Worm (Caenorhabditis elegans) whole organism, L1 larva: Measurements from ENCODE around the gene pbs-3.
A peak's percentile ranks its signal among the peaks of the same experiment; 100 is the strongest.

Source experiments
- C16A3.4 ChIP-seq: fragments of 150-350 bp; optimal IDR thresholded peaks from 2 replicates; lab custom pipeline; 2014; ENCODE audit warnings: missing biosample characterization, missing genetic modification characterization
- F16B12.6 ChIP-seq: fragments of 150-350 bp; optimal IDR thresholded peaks from 2 replicates; lab custom pipeline; 2014; ENCODE audit warnings: missing biosample characterization, missing genetic modification characterization
- aha-1 ChIP-seq: fragments of 150-350 bp; optimal IDR thresholded peaks from 2 replicates; lab custom pipeline; 2014; ENCODE audit warnings: missing biosample characterization, missing genetic modification characterization
- aly-2 ChIP-seq: fragments of 150-350 bp; optimal IDR thresholded peaks from 2 replicates; lab custom pipeline; 2014; ENCODE audit warnings: missing biosample characterization, missing genetic modification characterization
- ama-1 ChIP-seq: fragments of 150-350 bp; optimal IDR thresholded peaks from 2 replicates; lab custom pipeline; 2014
- blmp-1 ChIP-seq: fragments of 150-350 bp; optimal IDR thresholded peaks from 2 replicates; lab custom pipeline; 2014; ENCODE audit warnings: missing biosample characterization, missing genetic modification characterization
- ceh-82 ChIP-seq, 3 experiments: fragments of 150-350 bp in 1 of 3; sonication (generic microtip) in 2 of 3; optimal IDR thresholded peaks; 2 replicates each; lab custom pipeline; 2014 to 2017; ENCODE audit warnings: missing biosample characterization in 3 of 3, missing genetic modification characterization in 3 of 3
- ceh-90 ChIP-seq: sonication (generic microtip); optimal IDR thresholded peaks from 2 replicates; lab custom pipeline; 2016; ENCODE audit warnings: missing genetic modification characterization, missing compliant biosample characterization
- ces-1 ChIP-seq: fragments of 150-350 bp; optimal IDR thresholded peaks from 2 replicates; lab custom pipeline; 2014; ENCODE audit warnings: missing biosample characterization, missing genetic modification reagents, missing genetic modification characterization
- elt-2 ChIP-seq: sonication (generic microtip); optimal IDR thresholded peaks from 2 replicates; lab custom pipeline; 2016; ENCODE audit warnings: missing genetic modification characterization, mild to moderate bottlenecking, inconsistent platforms, missing compliant biosample characterization, missing genetic modification reagents
- elt-3 ChIP-seq, 6 experiments: fragments of 150-350 bp in 1 of 6; sonication (generic microtip); optimal IDR thresholded peaks; 2 replicates each; lab custom pipeline; 2017 to 2018; ENCODE audit warnings: missing biosample characterization in 6 of 6, missing genetic modification characterization in 6 of 6, inconsistent platforms in 1 of 6
- ets-5 ChIP-seq: fragments of 200-800 bp; sonication (Bioruptor generic); IDR thresholded peaks from 2 replicates; pipeline ENCODE4 v1.3.6; 2022; ENCODE audit warnings: missing genetic modification characterization, missing compliant biosample characterization
- fkh-4 ChIP-seq: sonication (generic microtip); optimal IDR thresholded peaks from 2 replicates; lab custom pipeline; 2016; ENCODE audit warnings: missing compliant biosample characterization, missing genetic modification characterization, borderline replicate concordance
- fkh-8 ChIP-seq: sonication (generic microtip); optimal IDR thresholded peaks from 2 replicates; lab custom pipeline; 2016; ENCODE audit warnings: mild to moderate bottlenecking, missing genetic modification characterization, missing compliant biosample characterization
- grh-1 ChIP-seq: fragments of 200-800 bp; sonication (Bioruptor generic); IDR thresholded peaks from 2 replicates; pipeline ENCODE4 v1.3.6; 2022; ENCODE audit warnings: missing genetic modification reagents, missing genetic modification characterization, missing compliant biosample characterization
- hpl-2 ChIP-seq: fragments of 150-350 bp; optimal IDR thresholded peaks from 2 replicates; lab custom pipeline; 2014; ENCODE audit warnings: missing biosample characterization, missing genetic modification reagents, missing genetic modification characterization
- irx-1 ChIP-seq: sonication (generic microtip); optimal IDR thresholded peaks from 2 replicates; lab custom pipeline; 2016; ENCODE audit warnings: missing genetic modification characterization, missing compliant biosample characterization
- isw-1 ChIP-seq: fragments of 200-800 bp; sonication (Bioruptor generic); IDR thresholded peaks from 2 replicates; pipeline ENCODE4 v1.3.6; 2022; ENCODE audit warnings: missing genetic modification characterization, missing compliant biosample characterization
- jun-1 ChIP-seq: fragments of 150-350 bp; optimal IDR thresholded peaks from 2 replicates; lab custom pipeline; 2014; ENCODE audit warnings: missing biosample characterization, missing genetic modification reagents, missing genetic modification characterization
- lin-14 ChIP-seq: fragments of 200-800 bp; sonication (Bioruptor generic); optimal IDR thresholded peaks from 2 replicates; lab custom pipeline; 2018; ENCODE audit warnings: mild to moderate bottlenecking, missing genetic modification characterization, moderate library complexity, missing compliant biosample characterization
- lin-15B ChIP-seq: fragments of 150-350 bp; sonication (generic microtip); optimal IDR thresholded peaks from 3 replicates; lab custom pipeline; 2014; ENCODE audit warnings: missing biosample characterization, missing genetic modification characterization
- lin-35 ChIP-seq, 2 experiments: fragments of 150-350 bp; optimal IDR thresholded peaks; 2 replicates each; lab custom pipeline; 2014; ENCODE audit warnings: missing biosample characterization in 2 of 2, missing genetic modification characterization in 2 of 2, missing genetic modification reagents in 2 of 2
- lin-39 ChIP-seq: fragments of 150-350 bp; optimal IDR thresholded peaks from 2 replicates; lab custom pipeline; 2014; ENCODE audit warnings: missing biosample characterization, missing genetic modification reagents, missing genetic modification characterization
- lir-3 ChIP-seq: sonication (generic microtip); optimal IDR thresholded peaks from 2 replicates; lab custom pipeline; 2016; ENCODE audit warnings: mild to moderate bottlenecking, missing genetic modification characterization, moderate library complexity, missing compliant biosample characterization; ENCODE audit not compliant: poor library complexity
- lsy-2 ChIP-seq, 2 experiments: fragments of 150-350 bp; optimal IDR thresholded peaks; 2 replicates each; lab custom pipeline; 2014; ENCODE audit warnings: missing biosample characterization in 2 of 2, missing genetic modification characterization in 2 of 2
- mdl-1 ChIP-seq, 2 experiments: fragments of 150-350 bp; optimal IDR thresholded peaks; 2 replicates each; lab custom pipeline; 2014 to 2017; ENCODE audit warnings: missing biosample characterization in 2 of 2, missing genetic modification characterization in 2 of 2, inconsistent platforms in 1 of 2
- mef-2 ChIP-seq: fragments of 150-350 bp; optimal IDR thresholded peaks from 2 replicates; lab custom pipeline; 2014; ENCODE audit warnings: missing biosample characterization, missing genetic modification characterization
- mep-1 ChIP-seq: fragments of 150-350 bp; optimal IDR thresholded peaks from 2 replicates; lab custom pipeline; 2014; ENCODE audit warnings: missing biosample characterization, missing genetic modification characterization
- nhr-20 ChIP-seq: sonication (generic microtip); optimal IDR thresholded peaks from 2 replicates; lab custom pipeline; 2016; ENCODE audit warnings: mild to moderate bottlenecking, missing genetic modification characterization, missing compliant biosample characterization
- nhr-237 ChIP-seq: fragments of 150-350 bp; optimal IDR thresholded peaks from 2 replicates; lab custom pipeline; 2014; ENCODE audit warnings: missing biosample characterization, missing genetic modification characterization
- nhr-71 ChIP-seq: sonication (generic microtip); optimal IDR thresholded peaks from 2 replicates; lab custom pipeline; 2016; ENCODE audit warnings: mild to moderate bottlenecking, missing genetic modification characterization, moderate library complexity, missing compliant biosample characterization
- nhr-76 ChIP-seq: sonication (generic microtip); optimal IDR thresholded peaks from 2 replicates; lab custom pipeline; 2017; ENCODE audit warnings: missing biosample characterization, missing genetic modification characterization
- nhr-77 ChIP-seq: fragments of 150-350 bp; optimal IDR thresholded peaks from 2 replicates; lab custom pipeline; 2014; ENCODE audit warnings: missing biosample characterization, missing genetic modification characterization
- nhr-85 ChIP-seq: sonication (generic microtip); peaks from one replicate; lab custom pipeline; 2016; ENCODE audit warnings: missing genetic modification characterization, inconsistent platforms, missing compliant biosample characterization
- nhr-90 ChIP-seq: sonication (generic microtip); optimal IDR thresholded peaks from 2 replicates; lab custom pipeline; 2016; ENCODE audit warnings: mild to moderate bottlenecking, missing genetic modification characterization, missing compliant biosample characterization; ENCODE audit not compliant: poor library complexity
- pag-3 ChIP-seq: sonication (generic microtip); optimal IDR thresholded peaks from 2 replicates; lab custom pipeline; 2017; ENCODE audit warnings: missing genetic modification characterization, mild to moderate bottlenecking, missing compliant biosample characterization, antibody characterized with exemption, borderline replicate concordance; ENCODE audit not compliant: insufficient read depth
- pax-3 ChIP-seq: fragments of 200-800 bp; sonication (Bioruptor generic); optimal IDR thresholded peaks from 2 replicates; lab custom pipeline; 2018; ENCODE audit warnings: mild to moderate bottlenecking, missing genetic modification characterization, moderate library complexity, missing compliant biosample characterization
- pqm-1 ChIP-seq: sonication (generic microtip); optimal IDR thresholded peaks from 3 replicates; lab custom pipeline; 2017; ENCODE audit warnings: missing biosample characterization, missing genetic modification characterization
- skn-1 ChIP-seq: fragments of 150-350 bp; optimal IDR thresholded peaks from 2 replicates; lab custom pipeline; 2014; ENCODE audit warnings: missing biosample characterization, missing genetic modification characterization
- snpc-4 ChIP-seq: fragments of 150-350 bp; optimal IDR thresholded peaks from 2 replicates; lab custom pipeline; 2014; ENCODE audit warnings: missing biosample characterization, missing genetic modification characterization
- sox-4 ChIP-seq: sonication (generic microtip); optimal IDR thresholded peaks from 2 replicates; lab custom pipeline; 2016; ENCODE audit warnings: missing genetic modification characterization, missing compliant biosample characterization
- tbx-2 ChIP-seq: sonication (generic microtip); optimal IDR thresholded peaks from 2 replicates; lab custom pipeline; 2016; ENCODE audit warnings: missing genetic modification characterization, missing compliant biosample characterization
- tlp-1 ChIP-seq: fragments of 150-350 bp; optimal IDR thresholded peaks from 2 replicates; lab custom pipeline; 2014; ENCODE audit warnings: missing biosample characterization, missing genetic modification characterization
- unc-130 ChIP-seq: fragments of 150-350 bp; optimal IDR thresholded peaks from 2 replicates; lab custom pipeline; 2017; ENCODE audit warnings: missing biosample characterization, missing genetic modification characterization, inconsistent platforms
- unc-30 ChIP-seq: sonication (generic microtip); optimal IDR thresholded peaks from 2 replicates; lab custom pipeline; 2017; ENCODE audit warnings: missing biosample characterization, missing genetic modification characterization
- unc-86 ChIP-seq: sonication (generic microtip); optimal IDR thresholded peaks from 2 replicates; lab custom pipeline; 2016; ENCODE audit warnings: missing genetic modification characterization, missing compliant biosample characterization
- vab-15 ChIP-seq: sonication (generic microtip); optimal IDR thresholded peaks from 2 replicates; lab custom pipeline; 2017; ENCODE audit warnings: missing genotype, mild to moderate bottlenecking, missing genetic modification characterization, missing compliant biosample characterization
- zag-1 ChIP-seq: fragments of 150-350 bp; optimal IDR thresholded peaks from 2 replicates; lab custom pipeline; 2014; ENCODE audit warnings: missing biosample characterization, missing genetic modification characterization
- ztf-11 ChIP-seq, 2 experiments: sonication (generic microtip); optimal IDR thresholded peaks; 2 replicates each; lab custom pipeline; 2016 to 2017; ENCODE audit warnings: missing genetic modification characterization in 2 of 2, missing biosample characterization in 1 of 2, missing compliant biosample characterization in 1 of 2
- ztf-4 ChIP-seq: fragments of 150-350 bp; optimal IDR thresholded peaks from 2 replicates; lab custom pipeline; 2014; ENCODE audit warnings: missing biosample characterization, missing genetic modification characterization

The pbs-3 gene

ce11 chrII:4967636-4968035, 12.4 kb upstream of the pbs-3 start:
- no peak for TF ChIP-seq nhr-71 (tag; lab: Kevin White, UChicago)
- TF ChIP-seq elt-2 (tag; lab: Kevin White, UChicago), result peak; percentile 84
- TF ChIP-seq ceh-90 (tag; lab: Kevin White, UChicago), result no peak

ce11 chrII:4966576-4966975, 11.3 kb upstream of the pbs-3 start:
- TF ChIP-seq nhr-90 (tag; lab: Kevin White, UChicago) (no peak), pqm-1 (peak; percentile 0), lin-39 (tag; lab: Kevin White, UChicago) (no peak), elt-2 (tag; lab: Kevin White, UChicago) (peak; percentile 97), pax-3 (tag; lab: Kevin White, UChicago) (no peak), lin-14 (peak; percentile 30), lin-35 (GFP tag; optimal IDR thresholded peaks at IDR 0.05; lab: Kevin White, UChicago) (no peak), ama-1 (no peak), skn-1 (tag; lab: Kevin White, UChicago) (no peak)
- TF ChIP-seq, all 84 proteins: peak for 3

DNA sequence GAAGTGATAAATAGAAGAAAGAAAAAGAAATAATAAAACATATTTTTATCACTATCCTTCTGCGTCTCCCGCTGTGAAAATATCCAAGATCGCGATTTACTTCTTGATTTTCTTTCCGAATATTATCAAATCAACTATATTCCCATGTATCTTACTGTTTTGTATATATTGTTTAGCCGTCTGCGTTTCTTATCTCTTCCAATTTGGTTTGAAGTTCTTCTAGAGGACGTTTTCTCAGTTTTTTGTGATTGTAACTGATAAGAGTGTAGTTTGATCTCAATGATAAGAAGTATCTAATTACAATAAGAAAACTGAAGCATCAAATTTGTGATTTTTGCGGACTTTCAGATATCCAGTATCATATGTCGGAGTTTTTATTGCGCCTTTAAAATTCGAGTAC, 5.5 kb upstream of the pbs-3 start:
- no peak for TF ChIP-seq snpc-4 (tag; lab: Kevin White, UChicago)
- TF ChIP-seq irx-1, result no peak
- TF ChIP-seq fkh-8 (tag; lab: Kevin White, UChicago), result no peak
- TF ChIP-seq ztf-4 (tag; lab: Kevin White, UChicago), result no peak
- peak in 1 of 6 experiments; percentile 63 for TF ChIP-seq elt-3 (tag; optimal IDR thresholded peaks at IDR 0.05; lab: Kevin White, UChicago)
- no peak for TF ChIP-seq aha-1 (tag; lab: Kevin White, UChicago)
- no peak for TF ChIP-seq nhr-77 (tag; lab: Kevin White, UChicago)
- TF ChIP-seq aly-2 (tag; lab: Kevin White, UChicago), result no peak
- no peak for TF ChIP-seq mdl-1 (tag; optimal IDR thresholded peaks at IDR 0.05; lab: Kevin White, UChicago)
- no peak for TF ChIP-seq vab-15 (tag; lab: Kevin White, UChicago)
- TF ChIP-seq nhr-237 (tag; lab: Kevin White, UChicago), result no peak
- peak; percentile 44 for TF ChIP-seq nhr-20 (tag; lab: Kevin White, UChicago)
- no peak for TF ChIP-seq hpl-2 (GFP tag; lab: Kevin White, UChicago)
- no peak for TF ChIP-seq ztf-11 (tag; optimal IDR thresholded peaks at IDR 0.05; lab: Kevin White, UChicago)
- no peak for TF ChIP-seq jun-1
- TF ChIP-seq tlp-1, result no peak
- TF ChIP-seq unc-130 (tag; lab: Kevin White, UChicago), result no peak
- no peak for TF ChIP-seq fkh-4
- no peak for TF ChIP-seq grh-1 (GFP tag; lab: Robert Waterston, UW)
- TF ChIP-seq nhr-76 (tag; lab: Kevin White, UChicago), result no peak
- no peak for TF ChIP-seq mef-2 (tag; lab: Kevin White, UChicago)
- TF ChIP-seq ceh-82 (tag; optimal IDR thresholded peaks at IDR 0.05; lab: Kevin White, UChicago), result no peak
- TF ChIP-seq unc-86 (tag; lab: Kevin White, UChicago), result no peak
- peak; percentile 74 for TF ChIP-seq nhr-85 (tag; lab: Kevin White, UChicago)
- no peak for TF ChIP-seq nhr-90 (tag; lab: Kevin White, UChicago)
- no peak for TF ChIP-seq C16A3.4 (tag; lab: Kevin White, UChicago)
- peak; percentile 45 for TF ChIP-seq lin-14
- TF ChIP-seq ets-5 (GFP tag; lab: Robert Waterston, UW), result no peak
- TF ChIP-seq ces-1 (GFP tag; lab: Kevin White, UChicago), result no peak
- no peak for TF ChIP-seq mep-1 (tag; lab: Kevin White, UChicago)
- TF ChIP-seq unc-30 (tag; lab: Kevin White, UChicago), result no peak
- no peak for TF ChIP-seq isw-1
- TF ChIP-seq F16B12.6 (tag; lab: Kevin White, UChicago), result no peak
- TF ChIP-seq lin-35 (GFP tag; optimal IDR thresholded peaks at IDR 0.05; lab: Kevin White, UChicago), result no peak
- peak; percentile 67 for TF ChIP-seq elt-2 (tag; lab: Kevin White, UChicago)
- TF ChIP-seq zag-1 (tag; lab: Kevin White, UChicago), result no peak
- no peak for TF ChIP-seq lin-15B (tag; lab: Kevin White, UChicago)
- TF ChIP-seq sox-4 (tag; lab: Kevin White, UChicago), result no peak
- TF ChIP-seq lsy-2 (tag; optimal IDR thresholded peaks at IDR 0.05; lab: Kevin White, UChicago), result peak in 1 of 2 experiments; percentile 16
- peak; percentile 31 for TF ChIP-seq blmp-1 (tag; lab: Kevin White, UChicago)
- TF ChIP-seq lir-3 (tag; lab: Kevin White, UChicago), result no peak
- TF ChIP-seq pag-3 (tag; lab: Kevin White, UChicago), result no peak
- TF ChIP-seq tbx-2 (tag; lab: Kevin White, UChicago), result no peak
- TF ChIP-seq ceh-90 (tag; lab: Kevin White, UChicago), result no peak
